Worm (Caenorhabditis elegans): ENCODE data around the gene ugt-60.

Gene ugt-60

DNA sequence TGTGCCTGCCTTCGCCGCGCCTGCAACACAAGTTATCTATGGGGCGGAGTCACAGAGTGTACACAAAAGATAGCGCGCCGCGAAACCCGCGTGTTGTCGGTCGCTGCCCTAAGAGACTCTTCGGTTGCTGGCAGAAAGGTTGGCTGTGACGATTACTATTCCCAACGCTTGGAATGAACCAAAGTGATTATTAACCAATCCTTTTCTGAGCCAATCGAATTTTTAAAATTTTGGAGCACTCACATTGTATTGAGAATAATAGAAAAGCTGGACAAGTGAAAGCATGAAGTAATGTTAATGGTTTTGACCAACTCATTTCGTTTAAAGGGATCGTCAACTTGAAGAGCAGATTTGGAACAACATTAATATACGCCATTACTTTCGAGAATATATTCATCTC is 38.4 kb upstream of the ugt-60 start (continued):
- no peak for TF ChIP-seq fkh-2 (tag; optimal IDR thresholded peaks at IDR 0.05)
- no peak for TF ChIP-seq egl-27 (tag; optimal IDR thresholded peaks at IDR 0.05)
- peak; percentile 67 for TF ChIP-seq pqm-1 (tag; optimal IDR thresholded peaks at IDR 0.05)
- no peak for TF ChIP-seq elt-1 (tag; optimal IDR thresholded peaks at IDR 0.05)
- no peak for TF ChIP-seq zag-1 (tag; optimal IDR thresholded peaks at IDR 0.05)
- no peak for TF ChIP-seq nhr-28 (tag; optimal IDR thresholded peaks at IDR 0.05)
- peak; percentile 31 for TF ChIP-seq lin-15B (tag; optimal IDR thresholded peaks at IDR 0.05)
- no peak for TF ChIP-seq nhr-67 (tag; optimal IDR thresholded peaks at IDR 0.05)
- TF ChIP-seq nfya-1 (tag; optimal IDR thresholded peaks at IDR 0.05; ENCODE audit: insufficient read depth) = peak; percentile 75
- TF ChIP-seq unc-39 (tag; optimal IDR thresholded peaks at IDR 0.05) = no peak
- peak; percentile 75 for TF ChIP-seq elt-2 (tag; optimal IDR thresholded peaks at IDR 0.05)
- no peak for TF ChIP-seq hmg-11 (tag; optimal IDR thresholded peaks at IDR 0.05)
- no peak for TF ChIP-seq ZK546.5 (tag; optimal IDR thresholded peaks at IDR 0.05)
- no peak for TF ChIP-seq eor-1 (tag; optimal IDR thresholded peaks at IDR 0.05)

DNA sequence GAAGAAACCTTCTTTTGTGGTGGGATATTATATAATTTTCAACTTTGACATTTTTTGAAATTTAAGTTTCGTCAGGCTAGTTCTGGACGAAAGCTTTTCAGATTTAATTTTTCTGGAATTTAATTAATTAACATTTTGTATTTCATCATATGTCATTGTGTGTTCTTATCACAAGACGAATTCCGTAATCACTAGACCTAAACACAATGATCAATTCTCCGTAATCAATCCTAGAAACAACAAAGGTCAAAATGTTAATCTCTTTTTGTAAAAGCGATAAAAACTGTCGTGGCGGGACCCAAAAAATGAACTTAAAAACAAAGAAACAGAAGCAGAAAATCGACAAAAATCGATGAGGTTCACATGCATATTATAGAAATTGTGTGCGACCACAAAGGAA is 35.9 kb upstream of the ugt-60 start:
- TF ChIP-seq pqm-1 (tag; optimal IDR thresholded peaks at IDR 0.05) (peak; percentile 28), elt-2 (tag; optimal IDR thresholded peaks at IDR 0.05) (peak; percentile 80), ceh-82 (tag; optimal IDR thresholded peaks at IDR 0.05) (no peak), skn-1 (tag; optimal IDR thresholded peaks at IDR 0.05) (no peak)

DNA sequence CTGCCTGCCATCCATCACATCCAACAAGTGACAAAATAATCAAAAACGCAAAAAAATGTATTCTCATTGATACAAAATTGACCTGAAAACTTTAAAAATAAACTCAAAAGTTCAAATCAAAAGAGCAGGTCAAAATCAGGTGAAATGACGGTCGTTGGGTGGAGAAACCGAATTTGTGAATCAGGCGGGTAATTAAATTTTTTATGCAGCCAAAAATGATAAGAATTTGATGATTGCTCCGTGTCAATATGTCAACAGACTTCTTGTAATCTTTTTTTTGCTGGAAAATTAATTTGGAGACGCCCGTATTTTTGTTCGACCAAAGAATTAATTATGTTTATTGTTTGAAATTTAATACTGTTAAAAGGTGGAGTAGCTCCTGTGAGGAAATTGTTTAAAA is 35.0 kb upstream of the ugt-60 start, which contains the start of gene ncx-6:
Gene ncx-6 (minus strand): TSS at position 88 of the 400 bp plus-strand sequence.
- TF ChIP-seq pqm-1 (tag; optimal IDR thresholded peaks at IDR 0.05) = peak; percentile 0
- no peak for TF ChIP-seq lin-39 (tag; optimal IDR thresholded peaks at IDR 0.05)
- no peak for TF ChIP-seq zag-1 (tag; optimal IDR thresholded peaks at IDR 0.05)
- no peak for TF ChIP-seq daf-12 (tag; optimal IDR thresholded peaks at IDR 0.05)
- peak; percentile 76 for TF ChIP-seq elt-2 (tag; optimal IDR thresholded peaks at IDR 0.05)

DNA sequence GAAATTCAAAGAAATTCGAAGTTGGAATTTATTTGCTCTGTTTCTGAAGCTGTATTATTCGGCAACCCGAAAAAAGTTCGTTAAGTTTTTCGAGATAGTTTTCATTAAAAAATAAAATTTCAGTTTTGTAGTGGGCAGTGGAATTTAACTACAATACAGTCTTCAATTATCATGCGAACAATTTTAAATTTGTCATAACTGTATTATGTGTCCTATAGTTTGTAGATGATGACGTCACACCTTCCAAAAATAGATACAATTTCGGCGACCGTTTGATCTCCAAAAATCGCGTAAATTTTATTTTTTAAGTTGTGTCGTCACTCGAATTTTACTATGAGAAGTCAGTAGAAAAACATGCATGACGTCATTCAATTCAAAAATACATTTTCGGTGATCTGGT is 34.3 kb upstream of the ugt-60 start:
- no peak for TF ChIP-seq mdl-1 (tag; optimal IDR thresholded peaks at IDR 0.05)
- no peak for TF ChIP-seq nhr-25 (tag; optimal IDR thresholded peaks at IDR 0.05)
- no peak for TF ChIP-seq zag-1 (tag; optimal IDR thresholded peaks at IDR 0.05)
- TF ChIP-seq nhr-237 (tag; optimal IDR thresholded peaks at IDR 0.05) = no peak
- TF ChIP-seq egl-5 (tag; optimal IDR thresholded peaks at IDR 0.05) = no peak
- TF ChIP-seq lin-15B (tag; optimal IDR thresholded peaks at IDR 0.05) = no peak

DNA sequence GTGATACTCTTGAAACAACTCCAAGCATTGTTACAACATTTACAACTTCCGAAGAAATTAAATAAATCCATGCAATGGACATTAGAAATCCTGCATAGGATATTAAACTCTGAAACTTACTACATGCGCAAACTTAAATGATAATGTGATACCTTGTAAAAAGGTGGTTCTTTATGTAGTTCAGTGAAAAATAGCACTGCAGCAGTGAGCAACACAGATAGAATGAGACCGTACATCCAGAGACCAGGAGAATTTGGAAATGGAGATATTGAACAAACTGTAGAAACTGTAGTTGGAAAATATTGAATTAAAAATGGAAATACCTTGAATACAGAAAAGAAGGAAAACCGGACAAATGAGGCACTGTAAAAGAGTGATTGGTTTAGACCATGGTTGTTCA is 32.3 kb upstream of the ugt-60 start:
- TF ChIP-seq elt-2 (tag; optimal IDR thresholded peaks at IDR 0.05) (no peak), pqm-1 (tag; optimal IDR thresholded peaks at IDR 0.05) (no peak), nhr-23 (tag; optimal IDR thresholded peaks at IDR 0.05) (no peak), jun-1 (tag; optimal IDR thresholded peaks at IDR 0.05) (no peak), snpc-4 (tag; optimal IDR thresholded peaks at IDR 0.05) (no peak), lsy-12 (tag; optimal IDR thresholded peaks at IDR 0.05) (no peak), skn-1 (tag; optimal IDR thresholded peaks at IDR 0.05) (no peak), elt-3 (tag; optimal IDR thresholded peaks at IDR 0.05) (no peak), daf-12 (tag; optimal IDR thresholded peaks at IDR 0.05) (no peak), ama-1 (optimal IDR thresholded peaks at IDR 0.05) (no peak), tbx-2 (tag; optimal IDR thresholded peaks at IDR 0.05) (no peak), nhr-76 (tag; optimal IDR thresholded peaks at IDR 0.05) (no peak), ceh-9 (tag; optimal IDR thresholded peaks at IDR 0.05) (no peak), fos-1 (tag; optimal IDR thresholded peaks at IDR 0.05) (no peak), unc-62 (GFP tag; optimal IDR thresholded peaks at IDR 0.05) (no peak), nhr-28 (tag; optimal IDR thresholded peaks at IDR 0.05) (no peak), zag-1 (tag; optimal IDR thresholded peaks at IDR 0.05) (no peak), nhr-237 (tag; optimal IDR thresholded peaks at IDR 0.05) (no peak)
